Fruit fly (Drosophila melanogaster) whole organism, adult: Measurements from ENCODE around the gene Sdr.

Experiments
- CG11617 ChIP-seq: fragments of 200-800 bp; sonication (Bioruptor generic); optimal IDR thresholded peaks from 2 replicates; lab custom pipeline; 2017; ENCODE audit warnings: mild to moderate bottlenecking, missing biosample characterization, missing genetic modification reagents, missing genetic modification characterization
- CG12768 ChIP-seq: fragments of 200-800 bp; sonication (Bioruptor generic); optimal IDR thresholded peaks from 2 replicates; lab custom pipeline; 2017; ENCODE audit warnings: missing biosample characterization, missing genetic modification characterization, mild to moderate bottlenecking, moderate library complexity, missing genetic modification reagents
- CG14711 ChIP-seq: fragments of 200-800 bp; sonication (Bioruptor generic); optimal IDR thresholded peaks from 2 replicates; lab custom pipeline; 2018; ENCODE audit warnings: missing biosample characterization, mild to moderate bottlenecking, missing genetic modification characterization, moderate library complexity
- CG1620 ChIP-seq: fragments of 200-800 bp; sonication (Bioruptor generic); optimal IDR thresholded peaks from 2 replicates; lab custom pipeline; 2016; ENCODE audit warnings: missing biosample characterization, missing genetic modification characterization
- CG33017 ChIP-seq: fragments of 200-800 bp; sonication (Bioruptor generic); optimal IDR thresholded peaks from 2 replicates; lab custom pipeline; 2018; ENCODE audit warnings: missing biosample characterization, mild to moderate bottlenecking, missing genetic modification characterization, moderate library complexity
- CG5204 ChIP-seq: fragments of 200-800 bp; sonication (Bioruptor generic); optimal IDR thresholded peaks from 2 replicates; lab custom pipeline; 2016; ENCODE audit warnings: missing biosample characterization, missing genetic modification characterization
- CG7045 ChIP-seq: fragments of 200-800 bp; sonication (Bioruptor generic); optimal IDR thresholded peaks from 2 replicates; lab custom pipeline; 2017; ENCODE audit warnings: missing biosample characterization, mild to moderate bottlenecking, missing genetic modification characterization
- CG7101 ChIP-seq: fragments of 200-800 bp; sonication (Bioruptor generic); optimal IDR thresholded peaks from 2 replicates; lab custom pipeline; 2018; ENCODE audit warnings: missing biosample characterization, mild to moderate bottlenecking, missing genetic modification characterization, moderate library complexity
- Clk ChIP-seq: fragments of 200-800 bp; sonication (Bioruptor generic); optimal IDR thresholded peaks from 2 replicates; lab custom pipeline; 2017; ENCODE audit warnings: missing biosample characterization, missing genetic modification characterization
- Crg-1 ChIP-seq: fragments of 200-800 bp; sonication (Bioruptor generic); optimal IDR thresholded peaks from 2 replicates; lab custom pipeline; 2016; ENCODE audit warnings: missing biosample characterization, missing genetic modification characterization
- Hr96 ChIP-seq: fragments of 200-800 bp; sonication (Bioruptor generic); optimal IDR thresholded peaks from 2 replicates; lab custom pipeline; 2016; ENCODE audit warnings: missing biosample characterization, missing genetic modification characterization
- Mnt ChIP-seq: fragments of 200-800 bp; sonication (Bioruptor generic); optimal IDR thresholded peaks from 2 replicates; lab custom pipeline; 2016; ENCODE audit warnings: missing biosample characterization, mild to moderate bottlenecking, missing genetic modification characterization
- bab1 ChIP-seq: fragments of 200-800 bp; sonication (Bioruptor generic); optimal IDR thresholded peaks from 3 replicates; lab custom pipeline; 2019; ENCODE audit warnings: missing biosample characterization, mild to moderate bottlenecking, missing genetic modification characterization, moderate library complexity
- cic ChIP-seq: fragments of 200-800 bp; sonication (Bioruptor generic); optimal IDR thresholded peaks from 2 replicates; lab custom pipeline; 2017; ENCODE audit warnings: missing biosample characterization, mild to moderate bottlenecking, missing genetic modification characterization, moderate library complexity
- cnc ChIP-seq, 2 experiments: fragments of >200 bp; optimal IDR thresholded peaks; 2 replicates each; lab custom pipeline; 2017
- kay ChIP-seq: fragments of 200-800 bp; sonication (Bioruptor generic); peaks from one replicate; lab custom pipeline; 2016; ENCODE audit warnings: missing biosample characterization, missing genetic modification characterization, borderline replicate concordance
- ovo ChIP-seq: fragments of 200-800 bp; sonication (Bioruptor generic); optimal IDR thresholded peaks from 2 replicates; lab custom pipeline; 2016; ENCODE audit warnings: missing biosample characterization, missing genetic modification characterization
- pad ChIP-seq: fragments of 200-800 bp; sonication (Bioruptor generic); optimal IDR thresholded peaks from 3 replicates; lab custom pipeline; 2017; ENCODE audit warnings: missing biosample characterization, missing genetic modification characterization, mild to moderate bottlenecking, moderate library complexity, missing genetic modification reagents
- tj ChIP-seq: fragments of 200-800 bp; sonication (Bioruptor generic); optimal IDR thresholded peaks from 3 replicates; lab custom pipeline; 2017; ENCODE audit warnings: missing biosample characterization, mild to moderate bottlenecking, missing genetic modification characterization, moderate library complexity
- toe ChIP-seq: fragments of 200-800 bp; sonication (Bioruptor generic); optimal IDR thresholded peaks from 2 replicates; lab custom pipeline; 2016; ENCODE audit warnings: missing biosample characterization, missing genetic modification characterization

The Sdr gene

DNA sequence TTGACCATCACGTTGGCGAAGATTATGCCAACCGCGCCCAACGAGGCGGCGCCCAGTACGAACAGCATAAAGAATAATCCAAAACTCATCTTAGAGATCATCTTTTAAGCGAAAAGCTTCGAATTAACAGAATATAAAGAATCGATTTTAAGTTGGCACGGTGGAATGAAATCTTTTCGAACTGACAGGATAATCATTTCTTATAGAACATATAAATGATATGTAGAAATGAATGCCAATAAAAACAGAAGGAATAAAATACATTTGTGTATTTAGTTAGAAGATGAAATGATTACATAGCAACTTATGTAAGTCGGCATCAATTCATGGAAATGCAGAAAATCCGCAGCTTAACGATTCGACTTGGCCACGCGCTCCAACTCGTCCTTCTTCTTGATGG lies 18.3 kb upstream of the Sdr start, which contains the start of gene VhaPPA1-2:
Gene VhaPPA1-2, minus strand, starts transcription at position 101 of the 400 bp plus-strand sequence.
- TF ChIP-seq CG14711 (tag; lab: Kevin White, UChicago) (no peak), CG11617 (GFP tag; lab: Kevin White, UChicago) (no peak), cnc (optimal IDR thresholded peaks at IDR 0.05; lab: Kevin White, UChicago) (no peak), CG1620 (no peak)

DNA sequence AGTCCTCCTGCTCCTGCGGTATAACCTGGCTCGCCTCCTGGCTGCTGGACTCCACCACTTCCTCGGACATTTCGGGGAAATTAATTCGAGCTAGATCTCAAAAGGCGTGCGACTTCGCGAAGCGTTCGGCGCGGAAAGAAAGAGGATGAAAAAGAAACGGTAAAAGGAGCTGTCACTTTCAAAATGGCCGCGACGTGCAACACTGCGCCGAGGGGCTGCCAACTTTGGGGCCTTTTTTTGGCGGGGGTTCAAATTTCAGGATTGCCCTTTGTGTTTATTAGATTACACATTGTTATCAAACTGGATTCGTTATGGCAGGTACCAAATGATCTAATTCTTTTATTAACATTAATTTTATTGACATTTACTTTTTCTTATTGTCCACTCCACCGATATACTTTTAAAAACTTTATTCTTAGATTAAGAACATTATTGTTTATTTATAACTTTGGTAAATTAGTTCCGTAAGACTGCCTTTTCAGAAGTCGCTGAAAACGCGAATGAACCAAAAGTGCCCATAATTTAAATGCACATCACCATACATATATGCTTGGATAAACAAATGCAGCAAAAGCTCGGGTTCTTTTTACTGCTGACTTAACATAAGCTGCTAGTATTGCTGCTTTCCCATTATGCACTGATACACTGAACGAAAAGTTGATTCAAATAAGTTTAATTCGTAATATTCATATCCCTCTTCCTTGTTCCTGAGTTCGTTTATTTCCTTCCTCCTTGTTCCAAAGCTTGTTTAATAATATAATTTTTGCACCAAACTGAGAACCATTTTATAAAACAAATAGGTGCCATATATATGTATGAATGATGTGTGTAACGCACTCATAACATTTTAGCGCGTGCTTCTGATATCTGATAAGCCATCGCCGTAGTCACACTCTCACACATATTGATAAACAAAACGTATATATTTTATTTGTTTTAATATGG lies 16.7 kb upstream of the Sdr start, which contains the start of gene RpS5b:
Gene RpS5b, minus strand, starts transcription at position 156 of the 945 bp plus-strand sequence.
- TF ChIP-seq Clk (GFP tag; lab: Kevin White, UChicago) (no peak), CG11617 (GFP tag; lab: Kevin White, UChicago) (peak; percentile 10), tj (GFP tag; lab: Kevin White, UChicago) (peak; percentile 99), Mnt (peak; percentile 18), CG5204 (GFP tag; lab: Kevin White, UChicago) (no peak), ovo (GFP tag; lab: Kevin White, UChicago) (peak; percentile 81), Hr96 (GFP tag; lab: Kevin White, UChicago) (no peak), kay (no peak), cnc (optimal IDR thresholded peaks at IDR 0.05; lab: Kevin White, UChicago) (no peak), cic (no peak), toe (no peak), CG33017 (tag; lab: Kevin White, UChicago) (no peak), CG12768 (no peak), CG14711 (tag; lab: Kevin White, UChicago) (peak; percentile 82), CG7101 (peak; percentile 28), bab1 (GFP tag; lab: Kevin White, UChicago) (peak; percentile 73), Crg-1 (no peak), pad (GFP tag; lab: Kevin White, UChicago) (peak; percentile 40), CG1620 (no peak), CG7045 (GFP tag; lab: Kevin White, UChicago) (no peak)

DNA sequence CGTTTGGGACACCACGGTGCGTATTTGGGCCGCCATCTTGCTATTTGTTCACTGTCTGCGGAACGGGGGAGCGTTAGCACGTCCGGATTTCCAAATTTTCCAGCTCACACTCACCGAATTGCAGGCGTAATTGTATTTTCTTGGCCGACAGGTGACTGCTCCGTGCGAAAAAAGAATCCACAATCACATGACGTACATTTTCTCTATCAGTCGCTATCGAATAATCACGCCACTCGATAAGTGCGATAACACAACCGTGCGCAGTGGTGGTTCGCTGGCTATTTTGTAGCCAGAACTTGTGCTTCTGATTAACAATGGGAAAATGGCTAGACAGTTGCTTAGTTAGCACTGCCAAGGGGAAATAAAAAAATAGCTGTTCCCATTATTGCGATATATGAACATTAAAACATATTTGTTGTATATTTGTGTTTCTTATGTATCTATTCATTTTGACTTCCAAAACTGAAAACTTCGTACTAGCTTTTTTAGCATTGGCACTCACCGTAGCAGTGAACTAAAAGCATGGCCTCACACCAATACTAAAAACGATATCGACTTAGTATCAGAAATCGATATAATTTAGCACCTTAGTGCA lies 14.5 kb upstream of the Sdr start, which contains the start of gene VhaPPA1-1:
Gene VhaPPA1-1, minus strand, starts transcription at position 225 of the 595 bp plus-strand sequence.
- no peak for TF ChIP-seq cnc (optimal IDR thresholded peaks at IDR 0.05; lab: Kevin White, UChicago)
- no peak for TF ChIP-seq kay
- TF ChIP-seq ovo (GFP tag; lab: Kevin White, UChicago) = no peak
- TF ChIP-seq CG5204 (GFP tag; lab: Kevin White, UChicago) = no peak
- no peak for TF ChIP-seq CG12768
- peak; percentile 56 for TF ChIP-seq Mnt
- no peak for TF ChIP-seq Crg-1
- peak; percentile 42 for TF ChIP-seq cic
- no peak for TF ChIP-seq CG7045 (GFP tag; lab: Kevin White, UChicago)
- no peak for TF ChIP-seq toe
- TF ChIP-seq pad (GFP tag; lab: Kevin White, UChicago) = peak; percentile 20
- TF ChIP-seq Hr96 (GFP tag; lab: Kevin White, UChicago) = peak; percentile 50
- TF ChIP-seq CG11617 (GFP tag; lab: Kevin White, UChicago) = no peak
- peak; percentile 9 for TF ChIP-seq CG14711 (tag; lab: Kevin White, UChicago)
- no peak for TF ChIP-seq Clk (GFP tag; lab: Kevin White, UChicago)
- no peak for TF ChIP-seq CG33017 (tag; lab: Kevin White, UChicago)
- peak; percentile 37 for TF ChIP-seq bab1 (GFP tag; lab: Kevin White, UChicago)
- TF ChIP-seq tj (GFP tag; lab: Kevin White, UChicago) = peak; percentile 19
- no peak for TF ChIP-seq CG7101
- TF ChIP-seq CG1620 = peak; percentile 53

DNA sequence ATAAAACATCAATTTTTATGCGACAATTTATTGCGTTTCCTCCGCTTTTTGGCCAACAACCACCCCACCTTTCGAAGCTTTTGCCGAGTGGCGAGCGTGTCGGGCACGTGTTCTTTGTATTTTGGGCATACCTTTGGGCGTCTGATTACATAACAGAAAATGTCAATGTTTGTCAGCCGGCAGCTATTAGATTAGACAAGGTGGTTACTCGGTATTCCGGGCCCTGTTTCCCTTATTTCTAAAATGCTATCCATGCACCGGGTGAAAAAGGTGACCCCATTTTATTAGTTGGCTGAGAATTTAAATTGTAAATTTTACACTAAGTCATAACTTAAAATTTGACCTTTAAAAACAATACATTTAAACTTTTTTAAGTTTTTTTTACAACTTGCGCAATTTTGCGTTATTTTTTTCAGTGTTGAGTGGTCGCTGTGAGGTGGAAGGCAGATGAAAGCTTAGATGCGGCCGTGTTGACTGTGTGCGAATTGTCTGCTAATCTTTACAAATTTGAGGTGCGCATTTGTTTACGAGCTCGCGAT lies 5.9 kb upstream of the Sdr start:
- no peak for TF ChIP-seq CG11617 (GFP tag; lab: Kevin White, UChicago)
- no peak for TF ChIP-seq CG1620
- TF ChIP-seq Clk (GFP tag; lab: Kevin White, UChicago) = no peak
- TF ChIP-seq CG7045 (GFP tag; lab: Kevin White, UChicago) = no peak
- TF ChIP-seq CG33017 (tag; lab: Kevin White, UChicago) = no peak
- TF ChIP-seq kay = no peak
- no peak for TF ChIP-seq Crg-1
- TF ChIP-seq cnc (optimal IDR thresholded peaks at IDR 0.05; lab: Kevin White, UChicago) = no peak
- no peak for TF ChIP-seq CG7101
- no peak for TF ChIP-seq Mnt
- TF ChIP-seq ovo (GFP tag; lab: Kevin White, UChicago) = no peak
- TF ChIP-seq cic = no peak
- no peak for TF ChIP-seq Hr96 (GFP tag; lab: Kevin White, UChicago)
- TF ChIP-seq bab1 (GFP tag; lab: Kevin White, UChicago) = no peak
- TF ChIP-seq CG14711 (tag; lab: Kevin White, UChicago) = no peak
- TF ChIP-seq CG5204 (GFP tag; lab: Kevin White, UChicago) = no peak
- TF ChIP-seq CG12768 = no peak
- TF ChIP-seq tj (GFP tag; lab: Kevin White, UChicago) = no peak

dm6 chr3R:14965285-14965684 lies 46.9 kb downstream of the Sdr start:
- no peak for TF ChIP-seq CG1620
- TF ChIP-seq pad (GFP tag; lab: Kevin White, UChicago) = no peak
- no peak for TF ChIP-seq Crg-1
- TF ChIP-seq ovo (GFP tag; lab: Kevin White, UChicago) = no peak
- TF ChIP-seq CG5204 (GFP tag; lab: Kevin White, UChicago) = no peak
- no peak for TF ChIP-seq toe
- TF ChIP-seq cnc (optimal IDR thresholded peaks at IDR 0.05; lab: Kevin White, UChicago) = no peak
- no peak for TF ChIP-seq Hr96 (GFP tag; lab: Kevin White, UChicago)
- TF ChIP-seq cic = no peak
